Worm (Caenorhabditis elegans): ENCODE data around the gene C36B7.4.

C36B7.4 gene

DNA sequence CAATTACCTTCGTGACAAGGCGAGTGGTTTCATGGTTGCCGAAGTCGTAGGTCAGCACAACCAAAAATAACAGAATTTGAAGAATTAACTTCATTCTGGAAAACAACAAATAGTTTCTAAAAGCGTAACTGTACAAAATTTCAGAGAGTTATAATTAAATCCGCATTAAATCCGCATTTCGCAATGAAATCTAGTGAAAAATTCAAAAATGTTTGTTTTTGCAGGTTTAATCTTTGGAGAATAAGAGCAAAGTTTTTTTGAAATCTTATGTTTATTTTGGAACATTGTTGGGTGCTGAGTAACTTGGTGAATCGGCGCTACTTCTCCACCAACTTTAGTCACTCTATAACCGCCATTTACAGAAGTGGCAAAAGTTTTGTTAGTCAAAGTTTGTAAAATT is at the start of gene C36B7.4:
TSS of gene C36B7.4 (minus strand) at position 101 of the 400 bp plus-strand sequence.
- no peak for TF ChIP-seq set-16 (GFP tag; IDR thresholded peaks at IDR 0.05)
- TF ChIP-seq unc-62 (GFP tag; optimal IDR thresholded peaks at IDR 0.05 in 1 of 2): peak in 1 of 2 experiments; percentile 58
- TF ChIP-seq unc-62 (tag; optimal IDR thresholded peaks at IDR 0.05): no peak

DNA sequence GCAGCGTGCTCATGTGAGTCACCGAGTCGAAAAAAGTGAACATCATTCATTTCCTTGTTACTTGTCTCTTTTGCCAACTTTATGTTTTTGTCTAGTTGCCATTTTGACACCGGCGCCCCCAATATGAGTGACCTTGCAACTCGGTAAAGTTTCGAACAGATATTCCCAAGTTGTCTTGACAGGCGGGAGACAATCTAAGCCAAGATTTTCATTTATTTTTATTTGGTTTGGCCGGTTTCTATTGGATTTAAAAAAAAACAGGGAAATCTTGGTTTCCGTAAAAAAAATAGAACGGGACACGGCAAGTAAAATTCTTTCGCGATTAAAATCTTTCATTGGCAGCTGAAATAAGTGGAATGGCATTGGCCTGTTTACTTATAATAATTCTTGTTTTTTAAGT is 45.4 kb upstream of the C36B7.4 start:
- TF ChIP-seq unc-62 (GFP tag; optimal IDR thresholded peaks at IDR 0.05 in 1 of 2) (peak in 1 of 2 experiments; percentile 94), unc-62 (tag; optimal IDR thresholded peaks at IDR 0.05) (no peak), ces-1 (GFP tag; optimal IDR thresholded peaks at IDR 0.05) (no peak), pqm-1 (tag; optimal IDR thresholded peaks at IDR 0.05) (no peak)

DNA sequence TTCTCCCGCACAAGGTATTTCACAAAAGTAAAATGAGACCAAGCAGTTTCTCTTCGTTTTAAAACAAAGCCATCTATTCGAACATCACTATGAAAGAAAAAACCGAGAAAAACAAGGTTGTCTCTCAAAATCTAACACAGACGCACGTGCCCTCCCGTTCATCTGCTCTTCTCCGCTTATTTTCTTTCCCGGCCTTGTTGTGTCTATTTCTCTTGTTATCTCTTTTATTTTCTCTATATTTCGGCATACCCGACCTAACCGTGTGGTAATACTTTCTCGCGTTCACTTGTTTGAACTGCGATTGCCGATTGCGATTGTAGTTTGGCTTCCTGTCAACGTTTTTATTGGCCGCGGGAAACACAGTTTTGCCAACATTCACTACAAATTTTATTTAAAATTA is 43.6 kb upstream of the C36B7.4 start:
- TF ChIP-seq zip-11 (GFP tag; IDR thresholded peaks at IDR 0.05): no peak
- TF ChIP-seq ztf-11 (tag; optimal IDR thresholded peaks at IDR 0.05): no peak
- TF ChIP-seq skn-1 (tag; optimal IDR thresholded peaks at IDR 0.05): no peak
- no peak for TF ChIP-seq ceh-32 (tag; optimal IDR thresholded peaks at IDR 0.05; ENCODE audit: poor library complexity)
- TF ChIP-seq egl-43 (GFP tag; IDR thresholded peaks at IDR 0.05): no peak
- TF ChIP-seq nhr-77 (tag; optimal IDR thresholded peaks at IDR 0.05): peak; percentile 48
- TF ChIP-seq dve-1 (tag; optimal IDR thresholded peaks at IDR 0.05; ENCODE audit: insufficient read depth): no peak
- peak in 1 of 2 experiments; percentile 33 for TF ChIP-seq lsy-2 (tag; optimal IDR thresholded peaks at IDR 0.05)
- no peak for TF ChIP-seq lin-29 (GFP tag; IDR thresholded peaks at IDR 0.05)
- TF ChIP-seq nhr-6 (tag; optimal IDR thresholded peaks at IDR 0.05): no peak
- TF ChIP-seq ZK337.2 (GFP tag; IDR thresholded peaks at IDR 0.05): no peak
- TF ChIP-seq D1046.2 (GFP tag; IDR thresholded peaks at IDR 0.05): no peak
- no peak for TF ChIP-seq F44E2.7 (GFP tag; IDR thresholded peaks at IDR 0.05)
- no peak for TF ChIP-seq nhr-76 (tag; optimal IDR thresholded peaks at IDR 0.05)
- no peak for TF ChIP-seq mep-1 (tag; optimal IDR thresholded peaks at IDR 0.05)
- no peak for TF ChIP-seq unc-62 (GFP tag; optimal IDR thresholded peaks at IDR 0.05 in 1 of 2)
- TF ChIP-seq unc-62 (tag; optimal IDR thresholded peaks at IDR 0.05): no peak
- TF ChIP-seq ama-1 (optimal IDR thresholded peaks at IDR 0.05): no peak
- TF ChIP-seq aha-1 (tag): peak; percentile 42
- peak; percentile 55 to 84 for TF ChIP-seq mdl-1 (tag; optimal IDR thresholded peaks at IDR 0.05)
- TF ChIP-seq lin-13 (GFP tag; optimal IDR thresholded peaks at IDR 0.05): no peak
- TF ChIP-seq daf-16 (GFP tag; optimal IDR thresholded peaks at IDR 0.05): no peak
- TF ChIP-seq daf-16 (tag; optimal IDR thresholded peaks at IDR 0.05): peak; percentile 56
- TF ChIP-seq egl-27 (tag; optimal IDR thresholded peaks at IDR 0.05): no peak
- no peak for TF ChIP-seq sdz-12 (GFP tag; optimal IDR thresholded peaks at IDR 0.05)
- no peak for TF ChIP-seq attf-4 (tag; optimal IDR thresholded peaks at IDR 0.05)
- no peak for TF ChIP-seq nhr-41 (GFP tag; IDR thresholded peaks at IDR 0.05)
- TF ChIP-seq F10B5.3 (tag; optimal IDR thresholded peaks at IDR 0.05): no peak
- no peak for TF ChIP-seq nhr-237 (tag; optimal IDR thresholded peaks at IDR 0.05)
- no peak for TF ChIP-seq R02D3.7 (tag; optimal IDR thresholded peaks at IDR 0.05)
- TF ChIP-seq madf-9 (GFP tag; conservative IDR thresholded peaks at IDR 0.05): no peak
- TF ChIP-seq mxl-3 (GFP tag; optimal IDR thresholded peaks at IDR 0.05): peak; percentile 60
- no peak for TF ChIP-seq zag-1 (tag; optimal IDR thresholded peaks at IDR 0.05)
- TF ChIP-seq hmg-1.1 (GFP tag; IDR thresholded peaks at IDR 0.05): 0 out of 2 replicates have a peak, but pooled peaks have one; percentile 10
- TF ChIP-seq tra-1 (GFP tag; IDR thresholded peaks at IDR 0.05): no peak
- TF ChIP-seq madf-5 (GFP tag; IDR thresholded peaks at IDR 0.05): no peak
- TF ChIP-seq aly-2 (tag; optimal IDR thresholded peaks at IDR 0.05): no peak
- TF ChIP-seq hif-1 (tag; optimal IDR thresholded peaks at IDR 0.05): no peak
- peak; percentile 50 for TF ChIP-seq hlh-11 (tag; optimal IDR thresholded peaks at IDR 0.05)
- peak; percentile 87 for TF ChIP-seq nhr-28 (tag; optimal IDR thresholded peaks at IDR 0.05)
- peak; percentile 64 for TF ChIP-seq hlh-30 (tag; optimal IDR thresholded peaks at IDR 0.05; ENCODE audit: insufficient read depth)
- no peak for TF ChIP-seq nhr-10 (tag; optimal IDR thresholded peaks at IDR 0.05)
- TF ChIP-seq F37D6.2 (tag; optimal IDR thresholded peaks at IDR 0.05): no peak
- TF ChIP-seq nhr-48 (tag; optimal IDR thresholded peaks at IDR 0.05): no peak
- no peak for TF ChIP-seq unc-130 (GFP tag; optimal IDR thresholded peaks at IDR 0.05)
- no peak for TF ChIP-seq ces-1 (GFP tag; optimal IDR thresholded peaks at IDR 0.05)
- TF ChIP-seq nhr-102 (tag; optimal IDR thresholded peaks at IDR 0.05): no peak
